Fruit fly (Drosophila melanogaster): ENCODE measurements around the gene CG17544.
A peak's percentile ranks its signal among the peaks of the same experiment; 100 is the strongest.

Gene CG17544

DNA sequence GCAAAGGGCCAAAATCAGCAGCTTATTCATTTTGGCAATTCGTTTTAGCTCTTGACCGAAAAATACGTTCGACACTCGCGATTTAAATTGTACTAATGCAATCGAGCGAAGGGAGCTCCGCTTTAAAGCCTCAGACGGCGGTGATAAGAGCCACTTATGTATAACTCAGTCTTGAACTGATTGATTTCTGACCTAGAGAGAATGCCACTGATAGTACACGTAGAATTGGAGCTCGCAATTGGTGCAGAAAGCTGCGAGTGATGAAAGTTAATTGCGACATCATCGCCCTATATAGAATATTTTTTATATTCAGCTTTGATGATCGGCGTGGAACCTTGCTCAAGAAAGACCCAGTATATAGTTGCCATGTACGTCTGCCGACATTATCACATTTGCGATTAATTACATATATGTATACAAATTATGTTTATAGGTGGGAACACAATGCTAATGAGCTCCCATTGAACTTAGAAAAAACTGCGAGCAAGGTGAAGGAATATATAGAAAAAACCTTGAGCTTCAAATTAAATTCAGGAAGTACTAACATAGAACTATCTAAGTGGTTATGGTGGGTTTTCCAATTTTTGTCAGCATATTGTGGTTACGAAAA, 12.1 kb downstream of the CG17544 start, which contains the start of gene fon:
fon (minus strand) TSS at position 100 of the 610 bp plus-strand sequence.
- TF ChIP-seq Eip75B (GFP tag; optimal IDR thresholded peaks at IDR 0.05) (no peak), svp (GFP tag) (peak; percentile 98), Eip78C (GFP tag) (peak; percentile 40)

dm6 chr2L:19382353-19382752, 15.9 kb downstream of the CG17544 start:
- no peak for TF ChIP-seq CG8119 (GFP tag; IDR thresholded peaks at IDR 0.05)
- peak; percentile 37 for TF ChIP-seq svp (GFP tag)

- TF ChIP-seq dac (GFP tag; optimal IDR thresholded peaks at IDR 0.05) (no peak), Eip75B (GFP tag; optimal IDR thresholded peaks at IDR 0.05) (no peak), Hr38 (GFP tag; optimal IDR thresholded peaks at IDR 0.05) (no peak), dsx (GFP tag; optimal IDR thresholded peaks at IDR 0.05; ENCODE audit: poor library complexity, severe bottlenecking) (no peak), Smox (GFP tag; optimal IDR thresholded peaks at IDR 0.05) (no peak), Lpt (GFP tag; optimal IDR thresholded peaks at IDR 0.05) (no peak), Sox15 (GFP tag; optimal IDR thresholded peaks at IDR 0.05) (no peak), Sox14 (GFP tag; optimal IDR thresholded peaks at IDR 0.05) (no peak), CG31627 (GFP tag; optimal IDR thresholded peaks at IDR 0.05) (no peak), eg (GFP tag; IDR thresholded peaks at IDR 0.05) (no peak), Blimp-1 (GFP tag; optimal IDR thresholded peaks at IDR 0.05) (no peak), Gug (GFP tag; IDR thresholded peaks at IDR 0.05) (no peak), pdm3 (GFP tag; optimal IDR thresholded peaks at IDR 0.05) (no peak), CG6854 (GFP tag; optimal IDR thresholded peaks at IDR 0.05) (no peak), Eip78C (GFP tag) (no peak), vri (GFP tag; optimal IDR thresholded peaks at IDR 0.05) (no peak), acj6 (GFP tag; optimal IDR thresholded peaks at IDR 0.05) (no peak), svp (GFP tag) (no peak), CG9139 (GFP tag; optimal IDR thresholded peaks at IDR 0.05) (no peak)
Observed at dm6 chr2L:19380630-19381029, 17.7 kb downstream of the CG17544 start, which contains the start of gene CG17350. Gene CG17350, plus strand, starts transcription at chr2L:19380930.

DNA sequence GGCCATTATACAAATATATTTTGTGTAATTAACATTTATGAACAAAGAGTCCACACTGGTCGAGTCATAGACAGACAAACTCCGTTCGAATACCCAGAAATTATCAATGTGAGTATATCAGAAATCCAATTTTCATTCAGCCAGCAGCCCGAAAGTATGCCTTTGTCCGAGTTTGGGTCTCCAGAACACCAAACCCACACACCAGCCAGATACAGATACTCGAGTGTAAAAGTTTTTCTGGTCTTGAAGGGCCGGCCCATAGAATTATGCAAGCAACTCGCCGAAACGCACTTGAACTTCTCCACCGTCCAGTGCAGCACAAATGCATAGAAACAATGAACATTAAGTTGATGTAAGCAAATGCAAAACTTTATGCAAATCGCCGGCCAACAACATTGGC, 19.7 kb downstream of the CG17544 start:
- TF ChIP-seq CG11902 (GFP tag; optimal IDR thresholded peaks at IDR 0.05) = no peak
- TF ChIP-seq CG9139 (GFP tag; optimal IDR thresholded peaks at IDR 0.05) = no peak
- TF ChIP-seq CG6808 (GFP tag; optimal IDR thresholded peaks at IDR 0.05) = no peak
- no peak for TF ChIP-seq Sox14 (GFP tag; optimal IDR thresholded peaks at IDR 0.05)
- TF ChIP-seq Hr4 (GFP tag; optimal IDR thresholded peaks at IDR 0.05) = no peak
- TF ChIP-seq CG34406 (GFP tag; optimal IDR thresholded peaks at IDR 0.05) = no peak
- TF ChIP-seq esn (GFP tag; optimal IDR thresholded peaks at IDR 0.05) = no peak
- TF ChIP-seq topi (GFP tag; optimal IDR thresholded peaks at IDR 0.05) = no peak
- no peak for TF ChIP-seq CG11294 (GFP tag; IDR thresholded peaks at IDR 0.05)
- TF ChIP-seq net (GFP tag; optimal IDR thresholded peaks at IDR 0.05) = no peak
- TF ChIP-seq pdm3 (GFP tag; optimal IDR thresholded peaks at IDR 0.05) = no peak
- no peak for TF ChIP-seq CG1621 (tag; optimal IDR thresholded peaks at IDR 0.05)
- no peak for TF ChIP-seq CG16779 (tag; optimal IDR thresholded peaks at IDR 0.05)

DNA sequence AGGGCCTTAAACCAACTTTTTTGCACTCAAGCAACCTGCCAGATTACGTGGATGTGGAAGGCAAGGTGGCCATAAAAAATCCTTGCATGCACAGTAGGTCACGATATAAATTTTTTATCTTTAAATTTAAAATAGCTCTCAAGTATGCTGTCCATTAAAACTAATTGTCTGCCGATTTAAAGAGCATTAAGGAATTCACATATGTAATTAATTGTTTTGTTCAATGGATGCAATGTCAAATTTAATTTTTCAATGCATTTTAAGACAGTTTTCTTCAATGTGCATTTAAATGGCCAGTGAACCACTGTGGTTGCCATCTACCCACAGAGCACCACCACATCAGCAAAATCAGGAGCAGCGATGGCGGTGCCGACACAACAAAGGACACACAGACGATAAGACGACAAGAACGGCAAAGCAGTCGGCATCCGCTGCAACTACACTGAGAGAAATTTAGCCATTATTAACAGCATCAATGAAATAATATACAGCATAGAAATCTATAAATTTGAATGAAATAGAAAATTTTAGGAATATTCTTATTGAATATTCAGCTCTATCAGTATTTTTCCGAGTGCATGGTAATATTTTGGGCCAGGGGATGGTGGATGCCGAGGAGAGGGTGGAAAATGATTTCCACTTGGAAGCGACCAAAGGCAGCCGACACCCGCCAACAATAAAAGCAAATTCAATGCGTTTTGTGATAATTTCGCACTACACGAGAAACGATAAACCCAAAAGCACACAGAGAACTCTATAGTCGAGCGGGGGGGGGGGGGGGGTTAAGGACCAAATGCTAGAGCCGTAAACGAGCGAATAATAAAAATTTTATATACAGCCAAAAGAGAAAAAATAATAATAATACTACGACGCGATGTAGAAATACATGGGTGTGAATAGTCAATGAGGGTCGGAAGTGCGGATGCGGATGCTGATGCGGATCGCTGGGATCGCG, 20.9 kb downstream of the CG17544 start:
- peak; percentile 18 for TF ChIP-seq Eip75B (GFP tag; optimal IDR thresholded peaks at IDR 0.05)
- no peak for TF ChIP-seq CG8319 (GFP tag; optimal IDR thresholded peaks at IDR 0.05)
- TF ChIP-seq Eip78C (GFP tag) = peak; percentile 73
- TF ChIP-seq CG32006 (GFP tag; optimal IDR thresholded peaks at IDR 0.05) = no peak
- TF ChIP-seq CG3919 (GFP tag; optimal IDR thresholded peaks at IDR 0.05) = no peak
- TF ChIP-seq CG16779 (tag; optimal IDR thresholded peaks at IDR 0.05) = no peak
- peak; percentile 23 for TF ChIP-seq OdsH (GFP tag; optimal IDR thresholded peaks at IDR 0.05)
- TF ChIP-seq CG8632 (GFP tag; optimal IDR thresholded peaks at IDR 0.05) = no peak
- TF ChIP-seq topi (GFP tag; optimal IDR thresholded peaks at IDR 0.05) = peak; percentile 25
- no peak for TF ChIP-seq eg (GFP tag; IDR thresholded peaks at IDR 0.05)
- peak; percentile 35 for TF ChIP-seq spab (GFP tag; optimal IDR thresholded peaks at IDR 0.05)
- TF ChIP-seq Blimp-1 (GFP tag; optimal IDR thresholded peaks at IDR 0.05) = no peak
- peak; percentile 5 to 7 for TF ChIP-seq ss (GFP tag; optimal IDR thresholded peaks at IDR 0.05)
- TF ChIP-seq fd85E (GFP tag; optimal IDR thresholded peaks at IDR 0.05) = no peak
- TF ChIP-seq Ets21C (GFP tag; optimal IDR thresholded peaks at IDR 0.05) = no peak
- TF ChIP-seq Met (GFP tag; optimal IDR thresholded peaks at IDR 0.05) = peak; percentile 37
- no peak for TF ChIP-seq CG31627 (GFP tag; optimal IDR thresholded peaks at IDR 0.05)
- peak; percentile 7 for TF ChIP-seq lz (GFP tag; optimal IDR thresholded peaks at IDR 0.05)
- TF ChIP-seq CG4318 (GFP tag; optimal IDR thresholded peaks at IDR 0.05) = no peak

Measured in whole organism, prepupa.